Fruit fly (Drosophila melanogaster): ENCODE data around the gene CG42371.

DNA sequence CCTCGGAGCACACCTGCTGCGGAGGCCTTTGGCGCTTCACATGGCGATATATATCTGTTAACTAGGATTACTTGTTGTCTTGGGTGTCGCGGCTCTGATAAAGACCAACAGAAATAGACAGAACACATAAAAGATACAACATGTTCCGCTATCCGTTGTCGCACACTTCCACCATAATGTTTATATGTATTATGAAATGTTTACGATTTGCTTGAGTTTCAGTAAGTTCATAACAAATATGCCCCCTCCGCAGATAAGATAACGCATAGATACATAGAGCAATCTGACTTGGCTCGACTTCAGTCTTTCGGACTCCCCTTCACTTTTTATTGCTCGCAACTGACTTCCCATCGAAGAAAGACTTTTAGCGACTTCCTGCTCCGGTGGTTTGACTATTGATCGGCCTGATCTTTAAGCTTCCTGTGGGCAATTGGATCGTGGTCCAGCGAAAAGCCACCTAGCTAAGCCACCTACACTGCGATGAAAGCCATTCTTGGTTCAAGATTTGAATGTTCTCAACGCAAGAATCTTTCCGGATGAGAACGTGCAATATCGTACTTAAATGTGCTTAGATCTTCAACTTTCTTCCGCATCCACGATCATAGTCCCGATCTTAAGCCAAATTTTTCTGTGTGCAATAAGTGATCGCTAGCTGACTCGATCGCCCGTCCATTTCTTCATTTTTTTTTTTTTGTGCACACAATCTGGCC is 48.7 kb downstream of the CG42371 start:
- TF ChIP-seq Myc (optimal IDR thresholded peaks at IDR 0.05) (no peak), psq (optimal IDR thresholded peaks at IDR 0.05) (no peak)

Data from Kc167 (cell line).